Worm (Caenorhabditis elegans) whole organism, late embryonic: ENCODE measurements around the gene Y38H6C.18.
"Not testable (repeated sequence)": the region's sequence is repeated elsewhere in the genome, so short reads cannot be mapped to it uniquely, and the experiment has no call there.

ENCODE experiments used
- F13H6.1 ChIP-seq: sonication (generic microtip); optimal IDR thresholded peaks from 2 replicates; lab custom pipeline; 2016; ENCODE audit warnings: missing genetic modification characterization, missing compliant biosample characterization
- ama-1 ChIP-seq: fragments of 150-350 bp; optimal IDR thresholded peaks from 2 replicates; lab custom pipeline; 2014
- ceh-14 ChIP-seq: sonication (generic microtip); optimal IDR thresholded peaks from 2 replicates; lab custom pipeline; 2016; ENCODE audit warnings: missing genotype, missing genetic modification characterization, missing compliant biosample characterization
- elt-2 ChIP-seq: sonication (generic microtip); optimal IDR thresholded peaks from 2 replicates; lab custom pipeline; 2016; ENCODE audit warnings: missing genetic modification reagents, missing genetic modification characterization, missing compliant biosample characterization
- fkh-10 ChIP-seq: fragments of 150-350 bp; optimal IDR thresholded peaks from 2 replicates; lab custom pipeline; 2014; ENCODE audit warnings: missing biosample characterization, missing genetic modification reagents, missing genetic modification characterization
- nhr-11 ChIP-seq: fragments of 150-350 bp; optimal IDR thresholded peaks from 2 replicates; lab custom pipeline; 2014; ENCODE audit warnings: missing biosample characterization, missing genetic modification characterization
- rnt-1 ChIP-seq: sonication (generic microtip); optimal IDR thresholded peaks from 2 replicates; lab custom pipeline; 2016; ENCODE audit warnings: missing genetic modification characterization, missing compliant biosample characterization
- unc-42 ChIP-seq: sonication (generic microtip); optimal IDR thresholded peaks from 2 replicates; lab custom pipeline; 2016; ENCODE audit warnings: missing genotype, missing genetic modification characterization, missing compliant biosample characterization

DNA sequence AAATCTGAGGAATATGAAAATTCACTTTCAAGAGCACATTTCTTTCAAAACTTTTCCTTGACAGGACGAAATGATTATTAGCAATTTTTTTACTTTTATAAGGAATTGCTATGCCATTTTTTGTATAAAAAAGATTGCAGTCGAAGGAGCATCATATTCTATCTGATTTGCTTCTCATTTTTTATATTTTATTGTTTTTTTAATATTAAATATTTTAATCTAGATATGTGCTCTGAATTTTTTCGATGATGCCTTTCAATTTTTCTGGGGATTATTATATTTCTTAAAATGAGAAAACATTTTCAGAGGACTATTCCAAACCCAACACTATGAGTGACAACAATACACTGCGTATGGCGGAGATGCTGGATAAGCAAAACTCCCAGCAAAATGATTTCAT lies 17.1 kb upstream of the Y38H6C.18 start, which contains the start of gene F26F2.13:
- TF ChIP-seq elt-2 (tag; lab: Kevin White, UChicago); unc-42 (tag; lab: Kevin White, UChicago); rnt-1 (tag; lab: Kevin White, UChicago); ceh-14 (tag; lab: Kevin White, UChicago); nhr-11 (tag; lab: Kevin White, UChicago); ama-1 (lab: Kevin White, UChicago); fkh-10 (GFP tag; lab: Kevin White, UChicago); F13H6.1 (tag; lab: Kevin White, UChicago): not testable (repeated sequence)
